Worm (Caenorhabditis elegans) whole organism, L1 larva: ENCODE results near the gene T01D3.1.

ENCODE experiments used
- ama-1 ChIP-seq: fragments of 150-350 bp; optimal IDR thresholded peaks from 2 replicates; lab custom pipeline; 2014
- egl-27 ChIP-seq, 2 experiments: fragments of 150-350 bp in 1 of 2; sonication (generic microtip); optimal IDR thresholded peaks; 3 replicates each; lab custom pipeline; 2017 to 2018; ENCODE audit warnings: missing biosample characterization in 2 of 2, missing genetic modification characterization in 2 of 2, missing genetic modification reagents in 2 of 2
- lsy-2 ChIP-seq, 2 experiments: fragments of 150-350 bp; optimal IDR thresholded peaks; 2 replicates each; lab custom pipeline; 2014; ENCODE audit warnings: missing biosample characterization in 2 of 2, missing genetic modification characterization in 2 of 2
- mdl-1 ChIP-seq, 2 experiments: fragments of 150-350 bp; optimal IDR thresholded peaks; 2 replicates each; lab custom pipeline; 2014 to 2017; ENCODE audit warnings: missing biosample characterization in 2 of 2, missing genetic modification characterization in 2 of 2, inconsistent platforms in 1 of 2
- nhr-76 ChIP-seq: sonication (generic microtip); optimal IDR thresholded peaks from 2 replicates; lab custom pipeline; 2017; ENCODE audit warnings: missing biosample characterization, missing genetic modification characterization
- nhr-90 ChIP-seq: sonication (generic microtip); optimal IDR thresholded peaks from 2 replicates; lab custom pipeline; 2016; ENCODE audit warnings: mild to moderate bottlenecking, missing genetic modification characterization, missing compliant biosample characterization; ENCODE audit not compliant: poor library complexity
- rnt-1 ChIP-seq: sonication (generic microtip); optimal IDR thresholded peaks from 2 replicates; lab custom pipeline; 2016; ENCODE audit warnings: mild to moderate bottlenecking, missing genetic modification characterization, moderate library complexity, missing compliant biosample characterization
- zag-1 ChIP-seq: fragments of 150-350 bp; optimal IDR thresholded peaks from 2 replicates; lab custom pipeline; 2014; ENCODE audit warnings: missing biosample characterization, missing genetic modification characterization
- ztf-11 ChIP-seq, 2 experiments: sonication (generic microtip); optimal IDR thresholded peaks; 2 replicates each; lab custom pipeline; 2016 to 2017; ENCODE audit warnings: missing genetic modification characterization in 2 of 2, missing biosample characterization in 1 of 2, missing compliant biosample characterization in 1 of 2

- no peak for TF ChIP-seq zag-1 (tag; lab: Kevin White, UChicago)
- TF ChIP-seq mdl-1 (tag; optimal IDR thresholded peaks at IDR 0.05; lab: Kevin White, UChicago) = no peak
- no peak for TF ChIP-seq egl-27 (tag; optimal IDR thresholded peaks at IDR 0.05; lab: Kevin White, UChicago)
- TF ChIP-seq ztf-11 (tag; optimal IDR thresholded peaks at IDR 0.05; lab: Kevin White, UChicago) = no peak
- TF ChIP-seq rnt-1 (tag; lab: Kevin White, UChicago) = no peak
- no peak for TF ChIP-seq lsy-2 (tag; optimal IDR thresholded peaks at IDR 0.05; lab: Kevin White, UChicago)
- TF ChIP-seq nhr-76 (tag; lab: Kevin White, UChicago) = no peak
- no peak for TF ChIP-seq nhr-90 (tag; lab: Kevin White, UChicago)
- TF ChIP-seq ama-1 (lab: Kevin White, UChicago) = no peak
Observed at ce11 chrV:13679859-13680258, 9.8 kb upstream of the T01D3.1 start.
